Fruit fly (Drosophila melanogaster) whole organism, embryonic: ENCODE data around the gene CG10029.

Source experiments
- B-H1 ChIP-seq: fragments of 200-800 bp; sonication (Bioruptor generic); IDR thresholded peaks from 3 replicates; pipeline ENCODE4 v1.3.6; 2022; ENCODE audit warnings: missing biosample characterization, missing genetic modification characterization
- CG10147 ChIP-seq: fragments of 200-800 bp; sonication (Bioruptor generic); optimal IDR thresholded peaks from 2 replicates; lab custom pipeline; 2019; ENCODE audit warnings: missing biosample characterization, mild to moderate bottlenecking, missing genetic modification characterization, moderate library complexity
- CG10267 ChIP-seq: fragments of 200-800 bp; sonication (Bioruptor generic); optimal IDR thresholded peaks from 2 replicates; lab custom pipeline; 2018; ENCODE audit warnings: missing biosample characterization, mild to moderate bottlenecking, missing genetic modification characterization, moderate library complexity
- CG10959 ChIP-seq: fragments of 200-800 bp; sonication (Bioruptor generic); IDR thresholded peaks from 2 replicates; pipeline ENCODE4 v1.3.6; 2022; ENCODE audit warnings: missing biosample characterization, missing genetic modification characterization
- CG11398 ChIP-seq: fragments of 200-800 bp; sonication (Bioruptor generic); optimal IDR thresholded peaks from 2 replicates; lab custom pipeline; 2016; ENCODE audit warnings: missing biosample characterization, missing genetic modification characterization
- CG11456 ChIP-seq: fragments of 200-800 bp; sonication (Bioruptor generic); IDR thresholded peaks from 3 replicates; pipeline ENCODE4 v1.3.6; 2022; ENCODE audit warnings: missing biosample characterization, missing genetic modification characterization
- CG13424 ChIP-seq: fragments of 200-800 bp; sonication (Bioruptor generic); optimal IDR thresholded peaks from 2 replicates; lab custom pipeline; 2019; ENCODE audit warnings: missing biosample characterization, mild to moderate bottlenecking, missing genetic modification characterization, moderate library complexity
- CG15073 ChIP-seq: fragments of 200-800 bp; sonication (Bioruptor generic); optimal IDR thresholded peaks from 2 replicates; lab custom pipeline; 2016; ENCODE audit warnings: missing biosample characterization, missing genetic modification characterization
- CG15479 ChIP-seq: fragments of 200-800 bp; sonication (Bioruptor generic); optimal IDR thresholded peaks from 3 replicates; lab custom pipeline; 2019; ENCODE audit warnings: missing biosample characterization, mild to moderate bottlenecking, missing genetic modification characterization, moderate library complexity
- CG15601 ChIP-seq: fragments of 200-800 bp; sonication (Bioruptor generic); optimal IDR thresholded peaks from 3 replicates; lab custom pipeline; 2019; ENCODE audit warnings: missing biosample characterization, mild to moderate bottlenecking, missing genetic modification characterization, moderate library complexity
- CG1603 ChIP-seq: fragments of 200-800 bp; sonication (Bioruptor generic); optimal IDR thresholded peaks from 2 replicates; lab custom pipeline; 2019; ENCODE audit warnings: missing biosample characterization, mild to moderate bottlenecking, missing genetic modification characterization, moderate library complexity
- CG1647 ChIP-seq: fragments of 200-800 bp; sonication (Bioruptor generic); optimal IDR thresholded peaks from 3 replicates; lab custom pipeline; 2016; ENCODE audit warnings: missing biosample characterization, missing genetic modification characterization
- CG17385 ChIP-seq: fragments of 200-800 bp; sonication (Bioruptor generic); optimal IDR thresholded peaks from 3 replicates; lab custom pipeline; 2018; ENCODE audit warnings: missing biosample characterization, mild to moderate bottlenecking, missing genetic modification characterization
- CG17612 ChIP-seq: fragments of 200-800 bp; sonication (Bioruptor generic); IDR thresholded peaks from 2 replicates; pipeline ENCODE4 v1.3.6; 2022; ENCODE audit warnings: missing biosample characterization, missing genetic modification characterization
- CG18011 ChIP-seq: fragments of 200-800 bp; sonication (Bioruptor generic); optimal IDR thresholded peaks from 2 replicates; lab custom pipeline; 2017; ENCODE audit warnings: missing biosample characterization, missing genetic modification characterization, mild to moderate bottlenecking, moderate library complexity, missing genotype
- CG2116 ChIP-seq: fragments of 200-800 bp; sonication (Bioruptor generic); optimal IDR thresholded peaks from 3 replicates; lab custom pipeline; 2018; ENCODE audit warnings: missing biosample characterization, mild to moderate bottlenecking, missing genetic modification characterization
- CG2120 ChIP-seq: fragments of 200-800 bp; sonication (Bioruptor generic); optimal IDR thresholded peaks from 3 replicates; lab custom pipeline; 2016; ENCODE audit warnings: missing biosample characterization, missing genetic modification characterization
- CG32532 ChIP-seq: fragments of 200-800 bp; sonication (Bioruptor generic); IDR thresholded peaks from 2 replicates; pipeline ENCODE4 v1.3.6; 2022; ENCODE audit warnings: missing biosample characterization, missing genetic modification characterization
- CG3407 ChIP-seq: fragments of 200-800 bp; sonication (Bioruptor generic); optimal IDR thresholded peaks from 2 replicates; lab custom pipeline; 2018; ENCODE audit warnings: missing biosample characterization, mild to moderate bottlenecking, missing genetic modification characterization
- CG4360 ChIP-seq: fragments of 200-800 bp; sonication (Bioruptor generic); IDR thresholded peaks from 2 replicates; pipeline ENCODE4 v1.3.6; 2022; ENCODE audit warnings: missing biosample characterization, missing genetic modification characterization
- CG5180 ChIP-seq: fragments of 200-800 bp; sonication (Bioruptor generic); optimal IDR thresholded peaks from 3 replicates; lab custom pipeline; 2017; ENCODE audit warnings: missing biosample characterization, missing genetic modification characterization, mild to moderate bottlenecking, moderate library complexity, missing genetic modification reagents
- CG6683 ChIP-seq: fragments of 200-800 bp; sonication (Bioruptor generic); optimal IDR thresholded peaks from 2 replicates; lab custom pipeline; 2017; ENCODE audit warnings: missing biosample characterization, mild to moderate bottlenecking, missing genetic modification characterization, missing genetic modification reagents
- CG7786 ChIP-seq: fragments of 200-800 bp; sonication (Bioruptor generic); optimal IDR thresholded peaks from 2 replicates; lab custom pipeline; 2016; ENCODE audit warnings: missing biosample characterization, missing genetic modification characterization
- CG8359 ChIP-seq: fragments of 200-800 bp; sonication (Bioruptor generic); optimal IDR thresholded peaks from 2 replicates; lab custom pipeline; 2017; ENCODE audit warnings: missing biosample characterization, mild to moderate bottlenecking, missing genetic modification characterization, borderline replicate concordance
- CG9609 ChIP-seq: fragments of 200-800 bp; sonication (Bioruptor generic); optimal IDR thresholded peaks from 3 replicates; lab custom pipeline; 2016; ENCODE audit warnings: missing biosample characterization, missing genetic modification characterization
- Dfd ChIP-seq, 2 experiments: fragments of >200 bp; optimal IDR thresholded peaks; 2 replicates each; lab custom pipeline; 2017; ENCODE audit warnings: missing biosample characterization in 2 of 2, missing genetic modification characterization in 2 of 2
- Doc2 ChIP-seq: fragments of 200-800 bp; sonication (Bioruptor generic); IDR thresholded peaks from 2 replicates; pipeline ENCODE4 v1.3.6; 2022; ENCODE audit warnings: missing biosample characterization, missing genetic modification characterization
- Fer1 ChIP-seq: fragments of 200-800 bp; sonication (Bioruptor generic); optimal IDR thresholded peaks from 2 replicates; lab custom pipeline; 2017; ENCODE audit warnings: missing biosample characterization, mild to moderate bottlenecking, missing genetic modification characterization
- HLH4C ChIP-seq: fragments of 200-800 bp; sonication (Bioruptor generic); IDR thresholded peaks from 3 replicates; pipeline ENCODE4 v1.3.6; 2022; ENCODE audit warnings: missing biosample characterization, missing genetic modification characterization; ENCODE audit not compliant: partially characterized antibody
- HmgZ ChIP-seq: fragments of 200-800 bp; sonication (Bioruptor generic); optimal IDR thresholded peaks from 2 replicates; lab custom pipeline; 2018; ENCODE audit warnings: missing biosample characterization, mild to moderate bottlenecking, missing genetic modification characterization
- Hmr ChIP-seq: fragments of 200-800 bp; sonication (Bioruptor generic); optimal IDR thresholded peaks from 3 replicates; lab custom pipeline; 2017; ENCODE audit warnings: mild to moderate bottlenecking, missing biosample characterization, missing genetic modification reagents, missing genetic modification characterization
- Hr51 ChIP-seq, 2 experiments: fragments of 200-800 bp; sonication (Bioruptor generic); optimal IDR thresholded peaks; 2 replicates in 1 of 2; 3 replicates in 1 of 2; lab custom pipeline; 2016 to 2018; ENCODE audit warnings: missing biosample characterization in 2 of 2, missing genetic modification characterization in 2 of 2, mild to moderate bottlenecking in 1 of 2, moderate library complexity in 1 of 2
- Jarid2 ChIP-seq: fragments of 200-800 bp; sonication (Bioruptor generic); optimal IDR thresholded peaks from 3 replicates; lab custom pipeline; 2017; ENCODE audit warnings: mild to moderate bottlenecking, missing biosample characterization, missing genetic modification reagents, missing genetic modification characterization
- Xbp1 ChIP-seq: fragments of 200-800 bp; sonication (Bioruptor generic); optimal IDR thresholded peaks from 3 replicates; lab custom pipeline; 2016; ENCODE audit warnings: missing biosample characterization, mild to moderate bottlenecking, missing genetic modification characterization
- abd-A ChIP-seq: fragments of 200-800 bp; sonication (Bioruptor generic); optimal IDR thresholded peaks from 3 replicates; lab custom pipeline; 2019; ENCODE audit warnings: missing biosample characterization, mild to moderate bottlenecking, missing genetic modification characterization, moderate library complexity
- cwo ChIP-seq: fragments of 200-800 bp; sonication (Bioruptor generic); optimal IDR thresholded peaks from 3 replicates; lab custom pipeline; 2017; ENCODE audit warnings: missing biosample characterization, missing genetic modification characterization, mild to moderate bottlenecking, moderate library complexity, missing genetic modification reagents
- da ChIP-seq: fragments of 200-800 bp; sonication (Bioruptor generic); optimal IDR thresholded peaks from 2 replicates; lab custom pipeline; 2016; ENCODE audit warnings: missing biosample characterization, missing genetic modification characterization
- fd96Cb ChIP-seq: fragments of 200-800 bp; sonication (Bioruptor generic); optimal IDR thresholded peaks from 2 replicates; lab custom pipeline; 2018; ENCODE audit warnings: missing biosample characterization, mild to moderate bottlenecking, missing genetic modification characterization, moderate library complexity
- gcm2 ChIP-seq: fragments of 200-800 bp; sonication (Bioruptor generic); optimal IDR thresholded peaks from 2 replicates; lab custom pipeline; 2016; ENCODE audit warnings: missing biosample characterization, missing genetic modification characterization
- grau ChIP-seq: fragments of 200-800 bp; optimal IDR thresholded peaks from 3 replicates; lab custom pipeline; 2019; ENCODE audit warnings: missing biosample characterization, mild to moderate bottlenecking, missing genetic modification characterization, moderate library complexity
- ham ChIP-seq: fragments of 200-800 bp; sonication (Bioruptor generic); IDR thresholded peaks from 2 replicates; pipeline ENCODE4 v1.3.6; 2022; ENCODE audit warnings: missing biosample characterization, missing genetic modification characterization
- jing ChIP-seq: fragments of 200-800 bp; sonication (Bioruptor generic); optimal IDR thresholded peaks from 2 replicates; lab custom pipeline; 2018; ENCODE audit warnings: missing biosample characterization, mild to moderate bottlenecking, missing genetic modification characterization
- kay ChIP-seq: fragments of 200-800 bp; sonication (Bioruptor generic); optimal IDR thresholded peaks from 2 replicates; lab custom pipeline; 2016; ENCODE audit warnings: missing biosample characterization, missing genetic modification characterization
- lov ChIP-seq, 2 experiments: fragments of 200-800 bp in 1 of 2; fragments of >200 bp in 1 of 2; sonication (Bioruptor generic) in 1 of 2; IDR thresholded peaks in 1 of 2; optimal IDR thresholded peaks in 1 of 2; 2 replicates in 1 of 2; 3 replicates in 1 of 2; pipeline versions ENCODE4 v1.3.6 to Lab custom; 2017 to 2022; ENCODE audit warnings: missing biosample characterization in 1 of 2, missing genetic modification characterization in 1 of 2
- nmo ChIP-seq: fragments of 200-800 bp; sonication (Bioruptor generic); optimal IDR thresholded peaks from 2 replicates; lab custom pipeline; 2018; ENCODE audit warnings: missing biosample characterization, mild to moderate bottlenecking, missing genetic modification characterization, moderate library complexity
- sqz ChIP-seq: fragments of 200-800 bp; sonication (Bioruptor generic); optimal IDR thresholded peaks from 3 replicates; lab custom pipeline; 2018; ENCODE audit warnings: missing biosample characterization, mild to moderate bottlenecking, missing genetic modification characterization
- tin ChIP-seq: fragments of 200-800 bp; sonication (Bioruptor generic); optimal IDR thresholded peaks from 3 replicates; lab custom pipeline; 2016; ENCODE audit warnings: missing biosample characterization, missing genetic modification characterization
- ttk ChIP-seq: fragments of 200-800 bp; sonication (Bioruptor generic); IDR thresholded peaks from 2 replicates; pipeline ENCODE4 v2.1.2; 2022; ENCODE audit warnings: missing biosample characterization, missing genetic modification characterization
- wor ChIP-seq: fragments of 200-800 bp; sonication (Bioruptor generic); IDR thresholded peaks from 2 replicates; pipeline ENCODE4 v1.3.6; 2022; ENCODE audit warnings: missing biosample characterization, missing genetic modification characterization
- zf30C ChIP-seq: fragments of 200-800 bp; sonication (Bioruptor generic); optimal IDR thresholded peaks from 3 replicates; lab custom pipeline; 2018; ENCODE audit warnings: missing biosample characterization, mild to moderate bottlenecking, missing genetic modification characterization

CG10029 gene

DNA sequence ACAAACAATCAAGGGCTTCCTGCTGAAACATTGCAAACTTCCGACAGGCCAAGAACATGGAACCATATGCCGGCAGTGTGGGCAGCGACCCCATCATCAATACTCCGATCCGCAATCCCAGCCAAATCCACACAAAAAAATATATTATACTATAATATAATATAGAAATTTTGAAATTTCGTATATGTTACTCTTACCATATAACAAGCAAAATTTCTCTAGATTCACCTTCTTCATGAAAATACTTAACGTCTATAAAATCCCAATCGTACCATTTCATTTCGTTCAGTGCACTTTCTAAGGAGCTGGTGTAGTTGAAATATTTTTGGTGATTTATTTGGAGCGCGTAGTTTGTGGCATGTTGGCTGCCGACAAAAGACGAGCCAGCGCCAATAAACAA, 17.6 kb upstream of the CG10029 start (continued):
- no peak for TF ChIP-seq gcm2
- TF ChIP-seq Xbp1 (GFP tag; lab: Kevin White, UChicago): peak; percentile 14
- TF ChIP-seq CG2116: no peak
- TF ChIP-seq CG11398: no peak
- TF ChIP-seq HLH4C (GFP tag; lab: Robert Waterston, UW): no peak
- no peak for TF ChIP-seq zf30C (GFP tag; lab: Kevin White, UChicago)
- TF ChIP-seq CG13424 (tag; lab: Kevin White, UChicago): peak; percentile 40
- TF ChIP-seq Hr51 (GFP tag; optimal IDR thresholded peaks at IDR 0.05; lab: Kevin White, UChicago): peak in 1 of 2 experiments; percentile 49
- TF ChIP-seq CG32532 (GFP tag; lab: Robert Waterston, UW): no peak
- TF ChIP-seq CG15479 (GFP tag; lab: Kevin White, UChicago): no peak
- no peak for TF ChIP-seq lov (optimal IDR thresholded peaks at IDR 0.05; lab: Kevin White, UChicago)
- TF ChIP-seq lov (GFP tag; IDR thresholded peaks at IDR 0.05; lab: Robert Waterston, UW): no peak
- TF ChIP-seq Doc2 (GFP tag; lab: Robert Waterston, UW): no peak
- no peak for TF ChIP-seq Jarid2 (GFP tag; lab: Kevin White, UChicago)
- TF ChIP-seq grau: no peak
- TF ChIP-seq cwo (GFP tag; lab: Kevin White, UChicago): peak; percentile 20
- no peak for TF ChIP-seq CG4360 (GFP tag; lab: Robert Waterston, UW)
- TF ChIP-seq CG3407 (GFP tag; lab: Kevin White, UChicago): no peak
- peak; percentile 6 for TF ChIP-seq fd96Cb (tag; lab: Kevin White, UChicago)
- no peak for TF ChIP-seq CG1647 (GFP tag; lab: Kevin White, UChicago)
- TF ChIP-seq CG5180 (GFP tag; lab: Kevin White, UChicago): no peak
- no peak for TF ChIP-seq CG10267 (tag; lab: Kevin White, UChicago)
- no peak for TF ChIP-seq sqz
- no peak for TF ChIP-seq CG10147 (GFP tag; lab: Kevin White, UChicago)
- peak; percentile 9 for TF ChIP-seq CG17385 (GFP tag; lab: Kevin White, UChicago)
- TF ChIP-seq ttk (GFP tag; lab: Robert Waterston, UW): no peak
- TF ChIP-seq CG7786 (GFP tag; lab: Kevin White, UChicago): no peak
- no peak for TF ChIP-seq CG2120 (GFP tag; lab: Kevin White, UChicago)
- no peak for TF ChIP-seq CG10959 (GFP tag; lab: Robert Waterston, UW)
- no peak for TF ChIP-seq HmgZ (tag; lab: Kevin White, UChicago)
- TF ChIP-seq CG18011 (GFP tag; lab: Kevin White, UChicago): no peak
- TF ChIP-seq Fer1 (GFP tag; lab: Kevin White, UChicago): no peak
- TF ChIP-seq ham (GFP tag; lab: Robert Waterston, UW): no peak
- no peak for TF ChIP-seq CG8359 (GFP tag; lab: Kevin White, UChicago)
- no peak for TF ChIP-seq tin (GFP tag; lab: Kevin White, UChicago)
- peak; percentile 54 for TF ChIP-seq Hmr
- TF ChIP-seq CG15601 (tag; lab: Kevin White, UChicago): no peak
- TF ChIP-seq kay: no peak
- peak; percentile 4 for TF ChIP-seq nmo
- TF ChIP-seq CG1603: no peak
- 0 out of 3 replicates have a peak, but pooled peaks have one; percentile 10 for TF ChIP-seq B-H1
- TF ChIP-seq jing (GFP tag; lab: Kevin White, UChicago): no peak
- TF ChIP-seq CG15073 (GFP tag; lab: Kevin White, UChicago): no peak
- no peak for TF ChIP-seq da (GFP tag; lab: Kevin White, UChicago)
- TF ChIP-seq Dfd (GFP tag; optimal IDR thresholded peaks at IDR 0.05; lab: Kevin White, UChicago): no peak
- no peak for TF ChIP-seq wor
- no peak for TF ChIP-seq abd-A
- no peak for TF ChIP-seq CG6683 (GFP tag; lab: Kevin White, UChicago)
- no peak for TF ChIP-seq CG9609
- TF ChIP-seq CG11456 (GFP tag; lab: Robert Waterston, UW): no peak
- TF ChIP-seq CG17612 (GFP tag; lab: Robert Waterston, UW): no peak
